Worm (Caenorhabditis elegans): ENCODE data around the gene pph-6.

DNA sequence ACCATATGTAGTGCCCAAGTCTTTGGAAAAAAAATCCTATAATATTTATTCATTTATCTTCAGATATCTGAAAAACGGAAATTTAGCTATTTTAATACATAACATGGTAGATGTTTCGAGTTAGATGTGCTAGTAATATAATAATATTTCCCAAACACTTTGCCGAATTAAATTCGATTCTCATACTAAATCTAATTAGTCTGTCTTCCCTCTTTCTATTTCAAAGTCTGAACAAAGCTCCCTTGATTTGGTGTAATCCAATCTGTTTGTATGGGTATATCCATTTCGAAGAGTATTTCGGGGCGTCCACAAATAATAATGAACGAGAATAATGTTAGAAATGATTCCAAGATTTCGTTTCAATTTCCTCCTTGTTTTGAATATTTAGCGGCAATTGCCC is 47.1 kb upstream of the pph-6 start:
- TF ChIP-seq cebp-2 (GFP tag; IDR thresholded peaks at IDR 0.05) = no peak
- TF ChIP-seq mxl-1 (tag; optimal IDR thresholded peaks at IDR 0.05) = no peak

Measured in whole organism, young adult.